Fruit fly (Drosophila melanogaster): ENCODE measurements around the gene Sce.

DNA sequence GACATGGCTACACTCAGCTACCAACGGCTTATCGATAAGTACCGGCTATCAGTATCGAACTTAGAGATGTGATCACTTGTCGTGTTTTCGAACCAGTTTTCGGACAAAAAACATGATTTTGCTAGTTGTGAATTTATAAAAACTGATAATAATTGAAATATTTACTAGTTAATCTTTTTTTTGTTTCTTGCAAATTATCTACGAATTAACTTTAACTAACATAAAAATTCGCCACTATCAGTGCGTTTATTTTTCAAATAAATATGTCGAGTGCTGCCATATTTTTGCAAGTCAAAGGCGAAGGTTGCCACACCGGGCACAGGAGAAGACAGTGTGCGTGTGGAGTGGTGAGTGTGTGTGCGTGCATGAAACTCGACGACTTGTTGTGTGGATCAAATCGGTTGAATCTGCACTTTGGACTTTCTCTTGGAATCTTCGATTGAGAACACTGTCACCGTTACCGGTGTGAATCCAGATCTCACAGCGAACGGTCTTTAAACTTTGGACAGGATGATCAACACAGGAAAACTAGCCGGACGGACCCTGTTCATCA, 4.6 kb downstream of the Sce start, which contains the start of gene Hsdl2:
- TF ChIP-seq rn (GFP tag; IDR thresholded peaks at IDR 0.05), result no peak
- no peak for TF ChIP-seq EcR (GFP tag; optimal IDR thresholded peaks at IDR 0.05)
- peak; percentile 83 for TF ChIP-seq CG8301 (tag; optimal IDR thresholded peaks at IDR 0.05)

Measured in whole organism, pupa.